Worm (Caenorhabditis elegans): ENCODE measurements around the gene Y69A2AR.12.

Y69A2AR.12 gene

ce11 chrIV:2599634-2600033 is 31.2 kb downstream of the Y69A2AR.12 start (continued):
- TF ChIP-seq aly-2 (tag; optimal IDR thresholded peaks at IDR 0.05): no peak
- no peak for TF ChIP-seq nhr-84 (tag; optimal IDR thresholded peaks at IDR 0.05)
- peak; percentile 85 to 90 for TF ChIP-seq efl-1 (optimal IDR thresholded peaks at IDR 0.05)
- TF ChIP-seq efl-1 (GFP tag; optimal IDR thresholded peaks at IDR 0.05 in 1 of 2): peak; percentile 74 to 97
- TF ChIP-seq unc-130 (tag; optimal IDR thresholded peaks at IDR 0.05): peak; percentile 57
- TF ChIP-seq F16B12.6 (tag; optimal IDR thresholded peaks at IDR 0.05): peak; percentile 39
- peak; percentile 55 for TF ChIP-seq blmp-1 (tag; optimal IDR thresholded peaks at IDR 0.05)
- TF ChIP-seq fkh-10 (GFP tag; optimal IDR thresholded peaks at IDR 0.05): peak; percentile 17
- peak; percentile 33 for TF ChIP-seq aha-1 (tag; optimal IDR thresholded peaks at IDR 0.05)

ce11 chrIV:2600841-2601240 is 32.4 kb downstream of the Y69A2AR.12 start, which contains the start of gene epg-9:
Gene epg-9 (plus strand): TSS chrIV:2601141.
- TF ChIP-seq zip-4 (GFP tag; optimal IDR thresholded peaks at IDR 0.05) (no peak), ceh-88 (GFP tag; IDR thresholded peaks at IDR 0.05) (peak; percentile 31; the same call in 1 of the 2 replicates), pqm-1 (tag; optimal IDR thresholded peaks at IDR 0.05) (no peak), irx-1 (tag; optimal IDR thresholded peaks at IDR 0.05) (no peak), F16B12.6 (tag; optimal IDR thresholded peaks at IDR 0.05) (no peak), nhr-11 (tag; optimal IDR thresholded peaks at IDR 0.05) (no peak)

ce11 chrIV:2601988-2602861 is 33.8 kb downstream of the Y69A2AR.12 start:
- TF ChIP-seq skn-1 (tag; optimal IDR thresholded peaks at IDR 0.05) (peak; percentile 98), lin-35 (GFP tag; optimal IDR thresholded peaks at IDR 0.05) (peak; percentile 89 to 96), aha-1 (tag; optimal IDR thresholded peaks at IDR 0.05) (peak; percentile 70), Y116A8C.19 (tag; optimal IDR thresholded peaks at IDR 0.05; ENCODE audit: borderline replicate concordance) (no peak), fkh-8 (tag; optimal IDR thresholded peaks at IDR 0.05) (peak; percentile 99), mef-2 (tag; optimal IDR thresholded peaks at IDR 0.05) (peak; percentile 84), dsc-1 (tag; optimal IDR thresholded peaks at IDR 0.05) (peak; percentile 96), snu-23 (GFP tag; optimal IDR thresholded peaks at IDR 0.05) (peak; percentile 99), tbx-2 (tag; optimal IDR thresholded peaks at IDR 0.05) (peak; percentile 98), fkh-10 (GFP tag; optimal IDR thresholded peaks at IDR 0.05) (peak; percentile 61), pag-3 (tag; optimal IDR thresholded peaks at IDR 0.05; ENCODE audit: borderline replicate concordance, insufficient read depth) (peak; percentile 66), unc-30 (tag; optimal IDR thresholded peaks at IDR 0.05) (no peak), ceh-88 (GFP tag; IDR thresholded peaks at IDR 0.05) (peak; percentile 96), ets-5 (GFP tag; IDR thresholded peaks at IDR 0.05) (no peak), isw-1 (GFP tag; IDR thresholded peaks at IDR 0.05) (peak; percentile 84), nhr-85 (tag) (peak; percentile 100), ceh-82 (tag; optimal IDR thresholded peaks at IDR 0.05) (peak; percentile 90 to 93 (median 90)), ceh-8 (GFP tag; optimal IDR thresholded peaks at IDR 0.05) (peak; percentile 97), mab-9 (GFP tag; IDR thresholded peaks at IDR 0.05) (peak; percentile 94), unc-86 (tag; optimal IDR thresholded peaks at IDR 0.05) (peak; percentile 92), zag-1 (tag; optimal IDR thresholded peaks at IDR 0.05) (no peak), nhr-11 (tag; optimal IDR thresholded peaks at IDR 0.05) (peak; percentile 99), C16A3.4 (tag; optimal IDR thresholded peaks at IDR 0.05) (peak; percentile 96), mep-1 (tag; optimal IDR thresholded peaks at IDR 0.05) (peak; percentile 99), nhr-76 (tag; optimal IDR thresholded peaks at IDR 0.05) (peak; percentile 39), blmp-1 (tag; optimal IDR thresholded peaks at IDR 0.05) (peak; percentile 90), unc-98 (GFP tag; IDR thresholded peaks at IDR 0.05) (peak; percentile 75), sptf-1 (tag; optimal IDR thresholded peaks at IDR 0.05) (no peak), pqm-1 (tag; optimal IDR thresholded peaks at IDR 0.05) (no peak), ztf-11 (tag; optimal IDR thresholded peaks at IDR 0.05) (peak in 1 of 2 experiments; percentile 86), rnt-1 (tag; optimal IDR thresholded peaks at IDR 0.05) (peak; percentile 97), irx-1 (tag; optimal IDR thresholded peaks at IDR 0.05) (peak; percentile 96), sox-4 (tag; optimal IDR thresholded peaks at IDR 0.05) (peak; percentile 98), nhr-77 (tag; optimal IDR thresholded peaks at IDR 0.05) (peak; percentile 93), egl-13 (tag; optimal IDR thresholded peaks at IDR 0.05) (peak; percentile 93), fkh-4 (tag; optimal IDR thresholded peaks at IDR 0.05; ENCODE audit: borderline replicate concordance) (peak; percentile 64), nhr-237 (tag; optimal IDR thresholded peaks at IDR 0.05) (peak; percentile 90), nhr-20 (tag; optimal IDR thresholded peaks at IDR 0.05) (peak; percentile 100), nhr-12 (tag; optimal IDR thresholded peaks at IDR 0.05) (peak; percentile 34), aly-2 (tag; optimal IDR thresholded peaks at IDR 0.05) (peak; percentile 84), lin-39 (tag; optimal IDR thresholded peaks at IDR 0.05) (peak; percentile 93)

Measured in whole organism, L1 larva.